Fruit fly (Drosophila melanogaster): ENCODE measurements around the gene FMRFaR.

Gene FMRFaR

DNA sequence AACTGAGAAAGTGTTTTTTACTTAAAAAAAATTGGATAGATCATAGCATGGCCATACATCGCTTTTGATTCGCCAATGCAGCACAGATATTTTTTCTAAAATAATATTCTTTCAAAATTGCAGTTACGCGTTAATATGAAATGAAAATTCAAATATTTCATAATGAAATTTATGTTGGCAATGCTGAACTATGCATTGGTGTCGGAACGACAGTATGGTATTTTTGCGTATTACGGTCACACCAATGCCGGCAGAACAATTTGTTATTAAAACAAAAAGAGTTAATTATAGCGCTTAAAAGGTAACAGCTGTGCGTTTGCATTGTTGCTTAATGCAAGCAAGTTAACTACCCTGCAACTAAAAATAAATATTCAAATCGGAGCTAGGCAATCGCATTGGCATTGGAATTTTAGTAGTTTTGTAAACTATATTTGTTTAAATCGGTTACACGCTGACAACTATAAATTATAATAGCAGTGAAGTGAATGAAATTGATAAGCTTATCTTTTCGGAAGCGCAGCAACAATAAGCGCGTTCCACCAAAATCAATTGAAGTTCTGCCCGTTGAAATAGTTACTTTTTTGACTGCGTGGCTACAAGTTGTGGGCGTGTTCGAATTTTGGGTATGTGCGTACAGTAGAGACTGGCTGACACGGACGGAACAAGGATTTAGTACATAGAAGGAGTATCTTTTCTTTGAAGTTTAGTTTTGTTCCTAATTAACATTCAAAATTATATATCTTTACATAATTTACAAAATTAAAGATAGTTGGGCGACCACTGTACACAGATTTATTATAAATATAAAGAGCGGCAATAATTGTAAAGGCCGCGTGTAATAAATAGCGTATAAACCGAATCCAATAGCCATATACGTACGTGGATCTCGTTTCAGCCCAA, 40.9 kb downstream of the FMRFaR start, which contains the start of gene Prx4 (continued):
- TF ChIP-seq peb (GFP tag; IDR thresholded peaks at IDR 0.05) (peak; percentile 41; the same call in 1 of the 2 replicates), B-H1 (GFP tag; IDR thresholded peaks at IDR 0.05) (peak; percentile 63; the same call in 2 of the 3 replicates), CG18619 (GFP tag; optimal IDR thresholded peaks at IDR 0.05) (peak; percentile 47), CG4404 (GFP tag; IDR thresholded peaks at IDR 0.05) (0 out of 2 replicates have a peak, but pooled peaks have one; percentile 36), pan (optimal IDR thresholded peaks at IDR 0.05) (no peak), pan (GFP tag; optimal IDR thresholded peaks at IDR 0.05 in 1 of 2, IDR thresholded peaks at IDR 0.05 in 1 of 2) (peak in 1 of 2 experiments; percentile 86), CG12769 (tag; optimal IDR thresholded peaks at IDR 0.05) (peak; percentile 64), fd64A (GFP tag; optimal IDR thresholded peaks at IDR 0.05) (no peak), CG11504 (tag; optimal IDR thresholded peaks at IDR 0.05) (peak; percentile 76), CG1529 (GFP tag; optimal IDR thresholded peaks at IDR 0.05) (peak; percentile 32), BEAF-32 (GFP tag; optimal IDR thresholded peaks at IDR 0.05) (peak; percentile 9), CG12299 (tag; optimal IDR thresholded peaks at IDR 0.05) (peak; percentile 42), Six4 (GFP tag; optimal IDR thresholded peaks at IDR 0.05) (peak; percentile 66), mld (GFP tag; IDR thresholded peaks at IDR 0.05; ENCODE audit: partially characterized antibody) (no peak), CG1602 (GFP tag; optimal IDR thresholded peaks at IDR 0.05) (peak; percentile 43), sna (GFP tag; IDR thresholded peaks at IDR 0.05; ENCODE audit: partially characterized antibody) (no peak), Mes4 (GFP tag; optimal IDR thresholded peaks at IDR 0.05) (peak; percentile 0), zfh2 (GFP tag; optimal IDR thresholded peaks at IDR 0.05) (peak; percentile 43), Aef1 (GFP tag; IDR thresholded peaks at IDR 0.05) (peak; percentile 76), CG17829 (tag; optimal IDR thresholded peaks at IDR 0.05) (peak; percentile 60), CG10366 (GFP tag; IDR thresholded peaks at IDR 0.05) (peak; percentile 81), CG9437 (GFP tag; optimal IDR thresholded peaks at IDR 0.05) (peak; percentile 31), toy (GFP tag; IDR thresholded peaks at IDR 0.05) (no peak), Hmx (GFP tag; optimal IDR thresholded peaks at IDR 0.05) (no peak), usp (GFP tag; optimal IDR thresholded peaks at IDR 0.05) (no peak), fu2 (GFP tag; optimal IDR thresholded peaks at IDR 0.05) (no peak), p53 (GFP tag; optimal IDR thresholded peaks at IDR 0.05) (no peak), Hr78 (GFP tag; optimal IDR thresholded peaks at IDR 0.05) (peak in 1 of 2 experiments; percentile 6), D19B (GFP tag; optimal IDR thresholded peaks at IDR 0.05) (peak; percentile 61), tgo (GFP tag; IDR thresholded peaks at IDR 0.05) (peak; percentile 69), Trl (optimal IDR thresholded peaks at IDR 0.05) (no peak), Trl (GFP tag; optimal IDR thresholded peaks at IDR 0.05) (peak; percentile 19), Kr (GFP tag; optimal IDR thresholded peaks at IDR 0.05) (no peak), CG8924 (tag; optimal IDR thresholded peaks at IDR 0.05) (peak; percentile 91), BtbVII (GFP tag; optimal IDR thresholded peaks at IDR 0.05) (peak; percentile 66), CG14710 (tag; optimal IDR thresholded peaks at IDR 0.05) (peak; percentile 25), CG11247 (GFP tag; IDR thresholded peaks at IDR 0.05) (peak; percentile 76), CG10209 (GFP tag; optimal IDR thresholded peaks at IDR 0.05) (peak; percentile 71), CG14860 (GFP tag; IDR thresholded peaks at IDR 0.05; ENCODE audit: partially characterized antibody) (no peak), CG3726 (GFP tag; IDR thresholded peaks at IDR 0.05) (peak; percentile 71; the same call in 2 of the 3 replicates), fd3F (GFP tag; optimal IDR thresholded peaks at IDR 0.05) (peak; percentile 56), CG16815 (GFP tag; optimal IDR thresholded peaks at IDR 0.05) (peak; percentile 58), insv (GFP tag; optimal IDR thresholded peaks at IDR 0.05) (no peak), Hand (GFP tag; optimal IDR thresholded peaks at IDR 0.05) (no peak), CG9609 (GFP tag; optimal IDR thresholded peaks at IDR 0.05) (no peak), CG17912 (GFP tag; optimal IDR thresholded peaks at IDR 0.05) (no peak), CG9797 (GFP tag; optimal IDR thresholded peaks at IDR 0.05) (peak; percentile 68), Bgb (GFP tag; IDR thresholded peaks at IDR 0.05; ENCODE audit: partially characterized antibody) (no peak)
